Worm (Caenorhabditis elegans) whole organism, early embryonic: Measurements from ENCODE around the gene F13D12.5.

Experiments used
- B0310.2 ChIP-seq: sonication (generic microtip); optimal IDR thresholded peaks from 2 replicates; lab custom pipeline; 2016; ENCODE audit warnings: mild to moderate bottlenecking, missing genetic modification characterization, missing compliant biosample characterization
- F13C5.2 ChIP-seq: sonication (generic microtip); optimal IDR thresholded peaks from 2 replicates; lab custom pipeline; 2017; ENCODE audit warnings: mild to moderate bottlenecking, missing genetic modification characterization, inconsistent platforms, missing compliant biosample characterization
- aly-1 ChIP-seq: sonication (generic microtip); optimal IDR thresholded peaks from 2 replicates; lab custom pipeline; 2016; ENCODE audit warnings: missing genetic modification characterization, missing compliant biosample characterization
- ama-1 ChIP-seq: fragments of 150-350 bp; optimal IDR thresholded peaks from 2 replicates; lab custom pipeline; 2014
- ceh-13 ChIP-seq: fragments of 200-800 bp; sonication (Bioruptor generic); optimal IDR thresholded peaks from 2 replicates; lab custom pipeline; 2018; ENCODE audit warnings: mild to moderate bottlenecking, missing genetic modification characterization, missing compliant biosample characterization
- ceh-36 ChIP-seq: sonication (generic microtip); optimal IDR thresholded peaks from 2 replicates; lab custom pipeline; 2016; ENCODE audit warnings: missing genetic modification characterization, inconsistent platforms, missing compliant biosample characterization
- ets-7 ChIP-seq: sonication (generic microtip); optimal IDR thresholded peaks from 2 replicates; lab custom pipeline; 2016; ENCODE audit warnings: missing genotype, missing genetic modification characterization, missing compliant biosample characterization
- flt-1 ChIP-seq: fragments of 200-800 bp; sonication (Bioruptor generic); IDR thresholded peaks from 2 replicates; pipeline ENCODE4 v1.3.6; 2022; ENCODE audit warnings: missing genetic modification characterization, missing compliant biosample characterization
- hmbx-1 ChIP-seq: sonication (generic microtip); optimal IDR thresholded peaks from 2 replicates; lab custom pipeline; 2016; ENCODE audit warnings: mild to moderate bottlenecking, missing genetic modification characterization, missing compliant biosample characterization
- hmg-4 ChIP-seq: fragments of 200-800 bp; sonication (Bioruptor generic); optimal IDR thresholded peaks from 2 replicates; lab custom pipeline; 2018; ENCODE audit warnings: mild to moderate bottlenecking, missing genetic modification characterization, missing compliant biosample characterization
- hnd-1 ChIP-seq: sonication (generic microtip); optimal IDR thresholded peaks from 2 replicates; lab custom pipeline; 2016; ENCODE audit warnings: missing genetic modification characterization, missing compliant biosample characterization
- pes-1 ChIP-seq: fragments of 200-800 bp; sonication (Bioruptor generic); IDR thresholded peaks from 2 replicates; pipeline ENCODE4 v1.3.6; 2022; ENCODE audit warnings: missing genetic modification reagents, missing genetic modification characterization, missing compliant biosample characterization
- scrt-1 ChIP-seq: fragments of 200-800 bp; sonication (Bioruptor generic); IDR thresholded peaks from 2 replicates; pipeline ENCODE4 v1.3.6; 2022; ENCODE audit warnings: missing genetic modification characterization, missing compliant biosample characterization
- sea-1 ChIP-seq: fragments of 200-800 bp; sonication (Bioruptor generic); conservative IDR thresholded peaks from 2 replicates; pipeline ENCODE4 v1.3.6; 2022; ENCODE audit warnings: missing genetic modification characterization, missing compliant biosample characterization
- tbx-11 ChIP-seq: fragments of 200-800 bp; sonication (Bioruptor generic); IDR thresholded peaks from 2 replicates; pipeline ENCODE4 v1.3.6; 2022; ENCODE audit warnings: missing genetic modification characterization, missing compliant biosample characterization
- tbx-37 ChIP-seq: fragments of 200-800 bp; sonication (Bioruptor generic); conservative IDR thresholded peaks from 2 replicates; pipeline ENCODE4 v1.3.6; 2022; ENCODE audit warnings: missing genetic modification reagents, missing genetic modification characterization, missing compliant biosample characterization
- tra-4 ChIP-seq: sonication (generic microtip); optimal IDR thresholded peaks from 2 replicates; lab custom pipeline; 2017; ENCODE audit warnings: missing genetic modification characterization, missing compliant biosample characterization

F13D12.5 gene

DNA sequence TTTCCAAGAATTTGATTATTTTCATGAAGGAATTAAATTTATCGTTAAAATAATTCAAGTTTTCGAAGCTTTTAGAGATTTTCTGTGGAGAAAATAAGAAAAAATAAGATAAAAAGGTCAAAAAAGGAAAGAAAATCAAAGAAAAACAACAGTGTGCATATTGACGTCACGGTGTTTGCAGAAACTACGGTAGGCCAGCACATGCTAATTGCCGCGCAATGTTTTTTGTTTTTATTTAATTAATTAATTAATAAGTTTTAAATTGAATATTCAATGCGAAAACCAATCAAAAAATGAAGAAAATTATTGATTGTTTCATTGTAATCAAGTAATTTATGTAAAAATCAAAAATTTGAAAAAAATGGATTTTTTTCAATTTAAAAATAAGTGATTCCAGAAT is 21.3 kb downstream of the F13D12.5 start:
- TF ChIP-seq ets-7 (no peak), tbx-11 (no peak), F13C5.2 (no peak), hnd-1 (no peak), B0310.2 (tag; lab: Kevin White, UChicago) (no peak), tra-4 (no peak), ceh-36 (tag; lab: Kevin White, UChicago) (no peak), sea-1 (no peak), hmg-4 (no peak), tbx-37 (GFP tag; lab: Robert Waterston, UW) (no peak), ama-1 (lab: Kevin White, UChicago) (no peak), aly-1 (no peak), hmbx-1 (tag; lab: Kevin White, UChicago) (no peak), flt-1 (GFP tag; lab: Robert Waterston, UW) (no peak), pes-1 (GFP tag; lab: Robert Waterston, UW) (no peak), scrt-1 (GFP tag; lab: Robert Waterston, UW) (no peak), ceh-13 (GFP tag; lab: Kevin White, UChicago) (no peak)

- no peak for TF ChIP-seq flt-1 (GFP tag; lab: Robert Waterston, UW)
- no peak for TF ChIP-seq hmg-4
Measured at ce11 chrII:11748494-11748893, 21.9 kb downstream of the F13D12.5 start, which contains the start of the genes F44E5.17 and gpb-1. F44E5.17 (minus strand) TSS chrII:11748594. gpb-1 (minus strand) TSS chrII:11748611.

ce11 chrII:11749490-11750172 is 23.0 kb downstream of the F13D12.5 start:
- TF ChIP-seq ceh-13 (GFP tag; lab: Kevin White, UChicago) (no peak), ets-7 (peak; percentile 35), tbx-37 (GFP tag; lab: Robert Waterston, UW) (no peak), scrt-1 (GFP tag; lab: Robert Waterston, UW) (0 out of 2 replicates have a peak, but pooled peaks have one; percentile 51), pes-1 (GFP tag; lab: Robert Waterston, UW) (peak; percentile 40; the same call in 1 of the 2 replicates), hnd-1 (no peak), tra-4 (no peak), flt-1 (GFP tag; lab: Robert Waterston, UW) (0 out of 2 replicates have a peak, but pooled peaks have one; percentile 43), tbx-11 (0 out of 2 replicates have a peak, but pooled peaks have one; percentile 53), hmbx-1 (tag; lab: Kevin White, UChicago) (no peak), ama-1 (lab: Kevin White, UChicago) (no peak), sea-1 (0 out of 2 replicates have a peak, but pooled peaks have one; percentile 50), hmg-4 (peak; percentile 93), aly-1 (peak; percentile 55), B0310.2 (tag; lab: Kevin White, UChicago) (peak; percentile 32), ceh-36 (tag; lab: Kevin White, UChicago) (no peak), F13C5.2 (peak; percentile 90)

DNA sequence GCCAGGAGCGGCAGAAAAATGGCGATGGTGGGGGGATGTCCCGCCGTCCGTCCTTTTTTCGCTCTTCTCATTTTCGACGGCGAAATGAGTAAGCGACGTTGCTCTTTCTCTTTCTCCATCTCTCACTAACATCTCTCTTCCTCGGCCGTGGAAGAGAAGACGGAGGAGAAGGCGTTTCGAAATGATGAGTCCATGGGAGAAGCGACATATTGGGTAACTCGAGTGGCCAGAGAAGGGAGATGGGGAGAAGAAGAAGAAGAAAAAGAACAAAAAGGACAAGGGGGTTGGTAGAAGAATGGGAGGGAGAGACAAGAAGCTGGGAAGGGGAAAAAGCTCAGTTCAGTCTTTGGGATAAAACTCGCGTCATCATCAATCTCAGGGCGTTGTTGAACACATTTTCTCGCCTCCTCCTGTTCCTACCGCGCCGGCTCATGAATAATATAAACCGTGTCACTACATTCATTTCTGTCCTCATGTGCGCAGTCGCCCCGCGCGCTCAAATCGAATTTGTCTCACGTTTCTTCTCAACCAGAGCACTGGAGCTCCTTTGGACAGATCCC is 25.1 kb downstream of the F13D12.5 start:
- TF ChIP-seq tbx-11 (no peak), aly-1 (peak; percentile 33), hnd-1 (no peak), ceh-13 (GFP tag; lab: Kevin White, UChicago) (no peak)

- no peak for TF ChIP-seq pes-1 (GFP tag; lab: Robert Waterston, UW)
- no peak for TF ChIP-seq hmg-4
- TF ChIP-seq tbx-11 = no peak
- TF ChIP-seq hmbx-1 (tag; lab: Kevin White, UChicago) = no peak
- no peak for TF ChIP-seq scrt-1 (GFP tag; lab: Robert Waterston, UW)
- TF ChIP-seq ceh-36 (tag; lab: Kevin White, UChicago) = no peak
- no peak for TF ChIP-seq hnd-1
- TF ChIP-seq ets-7 = no peak
- no peak for TF ChIP-seq tbx-37 (GFP tag; lab: Robert Waterston, UW)
- no peak for TF ChIP-seq tra-4
- no peak for TF ChIP-seq B0310.2 (tag; lab: Kevin White, UChicago)
- no peak for TF ChIP-seq aly-1
- TF ChIP-seq ceh-13 (GFP tag; lab: Kevin White, UChicago) = no peak
- TF ChIP-seq ama-1 (lab: Kevin White, UChicago) = no peak
- no peak for TF ChIP-seq flt-1 (GFP tag; lab: Robert Waterston, UW)
- TF ChIP-seq F13C5.2 = no peak
- TF ChIP-seq sea-1 = no peak
Measured at ce11 chrII:11753186-11753585, 26.6 kb downstream of the F13D12.5 start.

DNA sequence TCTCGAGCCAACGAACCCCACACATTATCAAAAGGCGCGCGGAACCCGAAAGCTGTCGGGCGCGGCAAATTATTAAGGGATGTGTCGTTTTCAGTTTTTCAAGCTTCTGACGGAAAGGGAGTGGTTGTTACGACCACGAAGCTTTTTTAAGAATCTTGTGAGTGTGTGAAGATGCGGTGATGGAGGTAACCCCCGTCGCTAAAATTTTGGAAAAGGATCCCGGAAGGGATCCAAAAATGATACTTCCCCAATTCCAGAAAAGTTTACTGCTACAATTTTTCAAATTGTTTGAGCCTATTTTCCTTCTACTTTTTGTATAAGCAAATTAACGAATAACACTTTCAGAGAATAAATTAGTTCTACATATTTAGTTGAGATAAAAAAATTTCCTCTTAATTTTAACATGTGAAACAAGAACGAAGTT is 30.1 kb downstream of the F13D12.5 start:
- no peak for TF ChIP-seq tra-4
- 0 out of 2 replicates have a peak, but pooled peaks have one; percentile 46 for TF ChIP-seq pes-1 (GFP tag; lab: Robert Waterston, UW)
- no peak for TF ChIP-seq tbx-37 (GFP tag; lab: Robert Waterston, UW)
- no peak for TF ChIP-seq F13C5.2
- TF ChIP-seq sea-1 = peak; percentile 71; the same call in 1 of the 2 replicates
- peak; percentile 2 for TF ChIP-seq hnd-1
- TF ChIP-seq aly-1 = no peak
- peak; percentile 46 for TF ChIP-seq ama-1 (lab: Kevin White, UChicago)
- no peak for TF ChIP-seq ceh-36 (tag; lab: Kevin White, UChicago)
- no peak for TF ChIP-seq scrt-1 (GFP tag; lab: Robert Waterston, UW)
- no peak for TF ChIP-seq ets-7
- no peak for TF ChIP-seq tbx-11
- no peak for TF ChIP-seq ceh-13 (GFP tag; lab: Kevin White, UChicago)

DNA sequence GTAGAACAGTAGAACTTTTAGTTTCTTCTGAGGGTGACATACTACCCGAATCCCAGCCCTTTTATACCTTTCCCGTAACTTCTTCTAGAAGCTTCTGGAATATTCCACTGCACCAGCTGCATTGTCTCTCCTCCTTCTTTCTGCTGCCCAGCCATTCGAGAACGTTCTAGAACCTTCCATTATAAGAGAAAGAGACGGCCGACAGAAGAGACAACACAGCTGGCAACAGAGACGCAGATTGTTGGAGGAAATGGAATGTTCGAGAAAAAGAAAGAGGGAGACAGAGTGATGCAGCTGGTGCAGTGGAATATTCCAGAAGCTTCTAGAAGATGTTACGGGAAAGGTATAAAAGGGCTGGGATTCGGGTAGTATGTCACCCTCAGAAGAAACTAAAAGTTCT is 32.7 kb downstream of the F13D12.5 start, which contains the start of the genes F44E5.4 and F44E5.5:
TSS of gene F44E5.4 (minus strand) at position 35 of the 400 bp plus-strand sequence.
TSS of gene F44E5.5 (plus strand) at position 386 of the 400 bp plus-strand sequence.
- TF ChIP-seq sea-1 = peak; percentile 87
- TF ChIP-seq scrt-1 (GFP tag; lab: Robert Waterston, UW) = peak; percentile 81
- peak; percentile 82; the same call in 1 of the 2 replicates for TF ChIP-seq flt-1 (GFP tag; lab: Robert Waterston, UW)
- TF ChIP-seq pes-1 (GFP tag; lab: Robert Waterston, UW) = peak; percentile 84
- TF ChIP-seq tra-4 = peak; percentile 47
- TF ChIP-seq B0310.2 (tag; lab: Kevin White, UChicago) = peak; percentile 76
- TF ChIP-seq ceh-36 (tag; lab: Kevin White, UChicago) = peak; percentile 42
- peak; percentile 71 for TF ChIP-seq tbx-37 (GFP tag; lab: Robert Waterston, UW)
- peak; percentile 34 for TF ChIP-seq hmg-4
- TF ChIP-seq tbx-11 = peak; percentile 80
- TF ChIP-seq hnd-1 = peak; percentile 60
- TF ChIP-seq F13C5.2 = peak; percentile 68
